Worm (Caenorhabditis elegans): ENCODE measurements around the gene shn-1.

shn-1 gene

ce11 chrII:11390865-11391264 lies at the start of gene shn-1:
Gene shn-1, minus strand, starts transcription at chrII:11390965.
- no peak for TF ChIP-seq efl-1 (optimal IDR thresholded peaks at IDR 0.05)
- peak in 1 of 2 experiments; percentile 38 for TF ChIP-seq efl-1 (GFP tag; optimal IDR thresholded peaks at IDR 0.05 in 1 of 2)
- TF ChIP-seq lin-14 (GFP tag; optimal IDR thresholded peaks at IDR 0.05), result peak; percentile 24
- peak; percentile 17 for TF ChIP-seq blmp-1 (tag; optimal IDR thresholded peaks at IDR 0.05)
- no peak for TF ChIP-seq C04F5.9 (tag; optimal IDR thresholded peaks at IDR 0.05)
- TF ChIP-seq C16A3.4 (tag; optimal IDR thresholded peaks at IDR 0.05), result no peak
- TF ChIP-seq nhr-76 (tag; optimal IDR thresholded peaks at IDR 0.05), result no peak
- no peak for TF ChIP-seq elt-2 (tag; optimal IDR thresholded peaks at IDR 0.05)

DNA sequence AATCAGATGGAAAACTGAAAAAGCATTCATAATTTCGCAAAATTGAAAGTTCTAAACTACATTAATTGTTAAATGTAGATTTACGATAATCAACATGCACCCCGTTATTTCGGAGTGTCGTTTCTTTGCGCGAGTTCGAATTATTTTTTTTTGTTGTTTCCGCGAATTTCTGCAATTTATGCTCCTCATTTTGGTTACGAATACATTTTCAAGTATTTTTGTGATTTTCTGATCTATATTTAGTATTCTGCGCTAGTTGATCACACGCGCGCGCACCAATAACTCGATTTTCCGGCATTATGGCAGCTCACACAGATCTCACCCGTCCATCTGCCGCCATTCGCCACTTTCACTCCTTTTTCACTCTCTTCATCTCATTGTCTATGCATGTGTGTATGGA lies 49.5 kb upstream of the shn-1 start, which contains the start of gene VW02B12L.2:
VW02B12L.2 (minus strand) TSS at position 65 of the 400 bp plus-strand sequence.
- peak; percentile 4 for TF ChIP-seq fkh-8 (tag; optimal IDR thresholded peaks at IDR 0.05)
- TF ChIP-seq snu-23 (GFP tag; optimal IDR thresholded peaks at IDR 0.05), result peak; percentile 57
- no peak for TF ChIP-seq unc-130 (tag; optimal IDR thresholded peaks at IDR 0.05)
- peak; percentile 23 for TF ChIP-seq nhr-77 (tag; optimal IDR thresholded peaks at IDR 0.05)
- peak; percentile 52 for TF ChIP-seq nhr-20 (tag; optimal IDR thresholded peaks at IDR 0.05)
- no peak for TF ChIP-seq lir-3 (tag; optimal IDR thresholded peaks at IDR 0.05; ENCODE audit: poor library complexity)
- peak; percentile 25 for TF ChIP-seq xbp-1 (tag; optimal IDR thresholded peaks at IDR 0.05)
- peak; percentile 18 for TF ChIP-seq dsc-1 (tag; optimal IDR thresholded peaks at IDR 0.05)
- TF ChIP-seq vab-15 (tag; optimal IDR thresholded peaks at IDR 0.05), result peak; percentile 74
- no peak for TF ChIP-seq mef-2 (tag; optimal IDR thresholded peaks at IDR 0.05)
- TF ChIP-seq snpc-4 (tag; optimal IDR thresholded peaks at IDR 0.05), result peak; percentile 7
- peak; percentile 59 for TF ChIP-seq nhr-71 (tag; optimal IDR thresholded peaks at IDR 0.05)
- no peak for TF ChIP-seq irx-1 (tag; optimal IDR thresholded peaks at IDR 0.05)
- TF ChIP-seq rnt-1 (tag; optimal IDR thresholded peaks at IDR 0.05), result peak; percentile 38
- no peak for TF ChIP-seq unc-86 (tag; optimal IDR thresholded peaks at IDR 0.05)
- peak; percentile 54 for TF ChIP-seq C16A3.4 (tag; optimal IDR thresholded peaks at IDR 0.05)
- TF ChIP-seq unc-62 (GFP tag; optimal IDR thresholded peaks at IDR 0.05), result no peak
- TF ChIP-seq nhr-90 (tag; optimal IDR thresholded peaks at IDR 0.05; ENCODE audit: poor library complexity), result peak; percentile 34
- TF ChIP-seq lin-14 (GFP tag; optimal IDR thresholded peaks at IDR 0.05), result peak; percentile 61
- no peak for TF ChIP-seq grh-1 (GFP tag; IDR thresholded peaks at IDR 0.05)
- no peak for TF ChIP-seq F16B12.6 (tag; optimal IDR thresholded peaks at IDR 0.05)
- TF ChIP-seq ceh-82 (tag; optimal IDR thresholded peaks at IDR 0.05), result peak in 2 of 3 experiments; percentile 4 to 48
- no peak for TF ChIP-seq pqm-1 (tag; optimal IDR thresholded peaks at IDR 0.05)
- peak; percentile 80 to 90 (median 89) for TF ChIP-seq dpl-1 (GFP tag; optimal IDR thresholded peaks at IDR 0.05)
- TF ChIP-seq blmp-1 (tag; optimal IDR thresholded peaks at IDR 0.05), result peak; percentile 71
- TF ChIP-seq efl-1 (optimal IDR thresholded peaks at IDR 0.05), result peak; percentile 43 to 91
- peak; percentile 90 to 99 for TF ChIP-seq efl-1 (GFP tag; optimal IDR thresholded peaks at IDR 0.05 in 1 of 2)
- TF ChIP-seq zag-1 (tag; optimal IDR thresholded peaks at IDR 0.05), result no peak
- TF ChIP-seq swsn-7 (tag; optimal IDR thresholded peaks at IDR 0.05), result peak; percentile 28
- TF ChIP-seq lin-39 (tag; optimal IDR thresholded peaks at IDR 0.05), result peak; percentile 10
- TF ChIP-seq elt-3 (tag; optimal IDR thresholded peaks at IDR 0.05), result no peak
- TF ChIP-seq skn-1 (tag; optimal IDR thresholded peaks at IDR 0.05), result peak; percentile 58
- TF ChIP-seq ces-1 (GFP tag; optimal IDR thresholded peaks at IDR 0.05), result no peak
- peak; percentile 53 to 85 for TF ChIP-seq lsy-2 (tag; optimal IDR thresholded peaks at IDR 0.05)
- peak; percentile 45 for TF ChIP-seq lin-15B (tag; optimal IDR thresholded peaks at IDR 0.05)
- peak; percentile 89 to 96 for TF ChIP-seq lin-35 (GFP tag; optimal IDR thresholded peaks at IDR 0.05)

- TF ChIP-seq lin-35 (GFP tag; optimal IDR thresholded peaks at IDR 0.05) (peak in 1 of 2 experiments; percentile 12), lsy-2 (tag; optimal IDR thresholded peaks at IDR 0.05) (no peak)
These were observed 47.7 kb upstream of the shn-1 start, which contains the start of gene vha-6 for ce11 chrII:11438417-11438816. Gene vha-6, minus strand, starts transcription at chrII:11438452.
